Worm (Caenorhabditis elegans) whole organism, young adult: ENCODE results near the gene C04G2.10.

Experiments used
- F52B5.7 ChIP-seq: sonication (generic microtip); optimal IDR thresholded peaks from 2 replicates; lab custom pipeline; 2016; ENCODE audit warnings: mild to moderate bottlenecking, missing genetic modification characterization, missing compliant biosample characterization
- ama-1 ChIP-seq, 3 experiments: fragments of 150-350 bp in 1 of 3; sonication (generic microtip) in 2 of 3; optimal IDR thresholded peaks; 2 replicates each; lab custom pipeline; 2014 to 2018; ENCODE audit warnings: missing biosample characterization in 2 of 3, missing genetic modification characterization in 2 of 3, missing genetic modification reagents in 2 of 3

- no peak for TF ChIP-seq F52B5.7 (tag; lab: Kevin White, UChicago)
- no peak for TF ChIP-seq ama-1 (optimal IDR thresholded peaks at IDR 0.05; lab: Kevin White, UChicago)
- no peak for TF ChIP-seq ama-1 (GFP tag; optimal IDR thresholded peaks at IDR 0.05; lab: Kevin White, UChicago)
Measured at ce11 chrIV:10144909-10145308, 29.7 kb downstream of the C04G2.10 start.
